Fruit fly (Drosophila melanogaster) whole organism, wandering third instar larva: ENCODE measurements around the gene raskol.

Experiments
- Abd-B ChIP-seq: fragments of >200 bp; optimal IDR thresholded peaks from 2 replicates; lab custom pipeline; 2017; ENCODE audit warnings: missing biosample characterization, missing genetic modification characterization
- CG32264 ChIP-seq: fragments of 200-800 bp; sonication (Bioruptor generic); optimal IDR thresholded peaks from 2 replicates; lab custom pipeline; 2016; ENCODE audit warnings: missing biosample characterization, missing genetic modification characterization
- CG9705 ChIP-seq: fragments of 200-800 bp; sonication (Bioruptor generic); optimal IDR thresholded peaks from 2 replicates; lab custom pipeline; 2018; ENCODE audit warnings: missing biosample characterization, mild to moderate bottlenecking, missing genetic modification characterization
- CrebA ChIP-seq: fragments of 200-800 bp; sonication (Bioruptor generic); optimal IDR thresholded peaks from 2 replicates; lab custom pipeline; 2016; ENCODE audit warnings: missing biosample characterization, mild to moderate bottlenecking, missing genetic modification characterization, borderline replicate concordance
- Dfd ChIP-seq: fragments of >200 bp; optimal IDR thresholded peaks from 2 replicates; lab custom pipeline; 2017; ENCODE audit warnings: missing biosample characterization, missing genetic modification characterization
- Dif ChIP-seq: fragments of 200-275, 200-300 bp; sonication (Bioruptor generic); optimal IDR thresholded peaks from 2 replicates; lab custom pipeline; 2018; ENCODE audit warnings: missing biosample characterization, missing genetic modification characterization; ENCODE audit not compliant: partially characterized antibody
- GATAd ChIP-seq: sonication (Bioruptor generic); optimal IDR thresholded peaks from 2 replicates; lab custom pipeline; 2016; ENCODE audit warnings: missing biosample characterization, missing genetic modification characterization
- HLH106 ChIP-seq: fragments of 200-800 bp; optimal IDR thresholded peaks from 3 replicates; lab custom pipeline; 2019; ENCODE audit warnings: missing biosample characterization, mild to moderate bottlenecking, missing genetic modification characterization, moderate library complexity
- Hnf4 ChIP-seq: fragments of 200-800 bp; sonication (Bioruptor generic); optimal IDR thresholded peaks from 2 replicates; lab custom pipeline; 2016; ENCODE audit warnings: missing biosample characterization, mild to moderate bottlenecking, missing genetic modification characterization
- Jra ChIP-seq: sonication (Bioruptor generic); optimal IDR thresholded peaks from 2 replicates; lab custom pipeline; 2016; ENCODE audit warnings: missing biosample characterization, missing genetic modification characterization
- Myc ChIP-seq: fragments of >200 bp; optimal IDR thresholded peaks from 2 replicates; lab custom pipeline; 2017
- OdsH ChIP-seq: fragments of 200-800 bp; sonication (Bioruptor generic); optimal IDR thresholded peaks from 2 replicates; lab custom pipeline; 2016; ENCODE audit warnings: missing biosample characterization, mild to moderate bottlenecking, missing genetic modification characterization
- Rel ChIP-seq, 2 experiments: fragments of 200-800 bp; sonication (Bioruptor generic) in 1 of 2; optimal IDR thresholded peaks; 2 replicates in 1 of 2; 3 replicates in 1 of 2; lab custom pipeline; 2016 to 2019; ENCODE audit warnings: mild to moderate bottlenecking in 2 of 2, missing biosample characterization in 2 of 2, missing genetic modification characterization in 2 of 2, moderate library complexity in 1 of 2
- Sp1 ChIP-seq: fragments of 200-800 bp; sonication (Bioruptor generic); optimal IDR thresholded peaks from 3 replicates; lab custom pipeline; 2019; ENCODE audit warnings: missing biosample characterization, mild to moderate bottlenecking, missing genetic modification characterization, moderate library complexity
- Vsx2 ChIP-seq: fragments of 200-300, 225-300 bp; sonication (Bioruptor generic); optimal IDR thresholded peaks from 2 replicates; lab custom pipeline; 2018; ENCODE audit warnings: missing biosample characterization, missing genetic modification characterization; ENCODE audit not compliant: partially characterized antibody
- br ChIP-seq: fragments of 200-800 bp; sonication (Bioruptor generic); optimal IDR thresholded peaks from 2 replicates; lab custom pipeline; 2016; ENCODE audit warnings: missing biosample characterization, missing genetic modification characterization
- brk ChIP-seq: fragments of 200-800 bp; sonication (Bioruptor generic); optimal IDR thresholded peaks from 2 replicates; lab custom pipeline; 2016; ENCODE audit warnings: missing biosample characterization, mild to moderate bottlenecking, missing genetic modification characterization
- dl ChIP-seq, 2 experiments: fragments of 175-275, 200-275 bp in 1 of 2; fragments of 200-275 bp in 1 of 2; sonication (Bioruptor generic); optimal IDR thresholded peaks; lab custom pipeline; 2018; ENCODE audit warnings: mild to moderate bottlenecking in 2 of 2, missing biosample characterization in 2 of 2, missing genetic modification characterization in 2 of 2, moderate library complexity in 2 of 2; ENCODE audit not compliant: partially characterized antibody in 2 of 2, insufficient read depth in 1 of 2
- dsf ChIP-seq: sonication (Bioruptor generic); optimal IDR thresholded peaks from 2 replicates; lab custom pipeline; 2016; ENCODE audit warnings: missing biosample characterization, missing genetic modification characterization, borderline replicate concordance
- fru ChIP-seq: fragments of 200-800 bp; sonication (Bioruptor generic); optimal IDR thresholded peaks from 3 replicates; lab custom pipeline; 2016; ENCODE audit warnings: missing biosample characterization, mild to moderate bottlenecking, missing genetic modification characterization
- h ChIP-seq: fragments of 200-800 bp; sonication (Bioruptor generic); optimal IDR thresholded peaks from 3 replicates; lab custom pipeline; 2016; ENCODE audit warnings: missing biosample characterization, mild to moderate bottlenecking, missing genetic modification characterization
- psq ChIP-seq: fragments of 200-800 bp; sonication (Bioruptor generic); optimal IDR thresholded peaks from 3 replicates; lab custom pipeline; 2017; ENCODE audit warnings: missing biosample characterization, mild to moderate bottlenecking, missing genetic modification characterization, moderate library complexity
- rgr ChIP-seq: fragments of 200-800 bp; sonication (Bioruptor generic); optimal IDR thresholded peaks from 3 replicates; lab custom pipeline; 2016; ENCODE audit warnings: missing biosample characterization, mild to moderate bottlenecking, missing genetic modification characterization
- tai ChIP-seq: sonication (Bioruptor generic); optimal IDR thresholded peaks from 2 replicates; lab custom pipeline; 2016; ENCODE audit warnings: missing biosample characterization, missing genetic modification characterization
- usp ChIP-seq: fragments of >200 bp; optimal IDR thresholded peaks from 2 replicates; lab custom pipeline; 2017; ENCODE audit warnings: missing biosample characterization, missing genetic modification characterization

raskol gene

DNA sequence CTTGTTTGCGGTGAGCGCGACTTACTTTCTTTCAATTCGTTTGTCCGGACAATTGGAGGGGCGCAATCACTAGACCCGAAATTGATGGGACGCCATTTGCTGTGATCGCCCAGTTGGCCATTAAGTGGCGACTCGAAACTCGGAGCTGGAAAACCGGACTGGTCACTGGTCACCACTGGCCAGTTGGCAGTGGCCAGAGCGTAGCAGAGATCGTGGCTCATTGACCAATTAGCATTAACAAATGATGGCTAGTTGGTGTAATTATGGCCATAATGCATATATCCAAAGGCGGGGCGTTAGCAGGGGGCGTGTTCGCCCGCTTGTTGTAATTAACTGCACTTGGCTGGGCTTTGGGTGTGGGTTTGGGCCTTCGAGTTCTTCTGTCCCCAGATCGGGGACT is 61.9 kb downstream of the raskol start:
- TF ChIP-seq brk (GFP tag; lab: Kevin White, UChicago) = no peak
- no peak for TF ChIP-seq Hnf4 (GFP tag; lab: Kevin White, UChicago)
- TF ChIP-seq GATAd (GFP tag; lab: Kevin White, UChicago) = no peak
- no peak for TF ChIP-seq h
- TF ChIP-seq Myc (lab: Kevin White, UChicago) = no peak
- no peak for TF ChIP-seq usp (GFP tag; lab: Kevin White, UChicago)
- TF ChIP-seq br (GFP tag; lab: Kevin White, UChicago) = no peak
- no peak for TF ChIP-seq Abd-B (GFP tag; lab: Kevin White, UChicago)
- no peak for TF ChIP-seq rgr (GFP tag; lab: Kevin White, UChicago)
- no peak for TF ChIP-seq CrebA (GFP tag; lab: Kevin White, UChicago)
- TF ChIP-seq Jra (GFP tag; lab: Kevin White, UChicago) = no peak

DNA sequence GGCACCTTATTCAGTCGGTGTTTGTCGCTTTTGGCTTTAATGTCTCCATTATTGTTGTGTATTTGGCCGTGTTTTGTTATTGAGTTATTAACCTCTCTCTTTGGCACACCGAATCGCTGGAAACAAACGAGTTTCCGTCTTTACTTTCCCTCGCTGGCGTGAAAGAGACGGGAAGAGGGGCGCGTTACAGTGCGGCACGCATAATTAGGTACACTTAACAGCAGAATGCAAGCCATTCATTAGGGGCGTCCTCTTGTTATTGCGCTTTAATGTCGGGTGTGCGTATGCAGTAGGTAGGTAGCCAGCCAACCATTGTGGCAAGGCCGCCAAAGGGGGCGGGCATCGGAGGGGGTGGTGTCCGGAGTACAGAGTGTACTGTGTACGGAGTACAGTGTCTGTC is 64.6 kb downstream of the raskol start:
- no peak for TF ChIP-seq CG9705 (GFP tag; lab: Kevin White, UChicago)
- no peak for TF ChIP-seq tai (GFP tag; lab: Kevin White, UChicago)
- TF ChIP-seq dl (GFP tag; optimal IDR thresholded peaks at IDR 0.05; lab: Kevin White, UChicago; ENCODE audit: insufficient read depth in 1 of 2, partially characterized antibody in 2 of 2) = no peak
- peak; percentile 60 for TF ChIP-seq Vsx2 (GFP tag; lab: Kevin White, UChicago)
- TF ChIP-seq, all 38 proteins: peak for 1

DNA sequence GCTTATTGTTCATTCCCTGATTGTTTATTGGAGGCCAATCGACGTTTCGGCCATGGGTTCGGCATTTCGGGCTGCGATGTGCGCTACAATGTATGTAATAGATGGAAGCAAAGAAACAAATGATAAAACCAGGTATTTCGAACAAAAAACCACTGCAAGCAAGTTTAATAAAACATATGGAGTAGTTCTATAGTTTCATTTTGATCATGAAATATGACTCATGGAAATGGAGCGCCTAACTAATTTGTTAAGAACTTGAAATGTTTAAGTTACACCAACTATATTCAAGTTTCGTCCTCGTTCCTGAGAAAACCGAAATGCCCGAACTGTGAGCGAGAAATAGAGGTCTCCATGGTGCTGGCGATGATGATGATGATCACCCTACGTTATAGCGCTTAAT is 70.4 kb downstream of the raskol start:
- TF ChIP-seq fru (GFP tag; lab: Kevin White, UChicago) = no peak
- TF ChIP-seq rgr (GFP tag; lab: Kevin White, UChicago) = no peak
- TF ChIP-seq dsf (GFP tag; lab: Kevin White, UChicago) = no peak
- TF ChIP-seq br (GFP tag; lab: Kevin White, UChicago) = no peak
- TF ChIP-seq Vsx2 (GFP tag; lab: Kevin White, UChicago) = no peak
- TF ChIP-seq CG9705 (GFP tag; lab: Kevin White, UChicago) = no peak
- no peak for TF ChIP-seq Jra (GFP tag; lab: Kevin White, UChicago)
- TF ChIP-seq Dfd = no peak
- no peak for TF ChIP-seq CG32264 (GFP tag; lab: Kevin White, UChicago)
- TF ChIP-seq dl (GFP tag; optimal IDR thresholded peaks at IDR 0.05; lab: Kevin White, UChicago; ENCODE audit: insufficient read depth in 1 of 2, partially characterized antibody in 2 of 2) = no peak
- TF ChIP-seq, all 38 proteins: peak for 0

DNA sequence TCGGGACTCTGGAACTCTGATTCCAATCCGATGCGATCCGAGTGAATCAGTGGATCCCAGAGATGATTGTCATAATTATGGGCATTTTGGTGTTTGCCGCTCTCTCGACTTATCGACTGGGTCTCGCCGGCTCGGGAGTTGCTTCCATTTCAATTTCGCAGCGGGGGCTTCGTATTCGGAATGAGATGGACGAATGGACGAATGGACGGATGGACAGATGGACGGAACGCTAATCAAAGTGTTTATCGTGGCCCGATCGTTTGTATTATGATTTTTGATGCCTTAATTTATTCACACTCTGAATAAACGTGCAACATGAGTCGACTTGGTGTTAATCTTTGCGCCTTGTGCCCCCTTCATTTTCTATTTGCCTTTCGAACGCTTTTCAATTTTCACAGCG is 70.9 kb downstream of the raskol start:
- TF ChIP-seq Rel (GFP tag; optimal IDR thresholded peaks at IDR 0.05; lab: Kevin White, UChicago) = no peak
- TF ChIP-seq Rel (tag; optimal IDR thresholded peaks at IDR 0.05; lab: Kevin White, UChicago) = no peak
- TF ChIP-seq Vsx2 (GFP tag; lab: Kevin White, UChicago) = no peak

DNA sequence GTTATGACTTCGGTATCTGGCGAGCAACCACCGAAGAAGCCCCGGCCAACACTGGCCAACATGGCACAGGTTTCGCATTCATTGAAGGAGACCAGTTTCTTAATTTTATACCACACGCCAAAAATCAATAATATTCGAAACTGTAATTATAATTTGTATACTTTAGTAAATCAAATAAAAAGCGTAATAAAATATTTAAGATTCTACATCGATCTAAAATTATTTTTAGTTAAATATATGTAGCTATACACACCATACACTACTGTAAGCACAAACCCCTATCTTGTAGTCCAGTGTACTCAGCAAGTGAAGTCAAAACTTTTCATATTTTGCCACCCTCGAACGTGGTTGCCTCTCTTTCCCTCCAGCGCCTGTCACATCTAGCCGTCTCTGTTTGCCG is 72.1 kb downstream of the raskol start:
- TF ChIP-seq fru (GFP tag; lab: Kevin White, UChicago) (no peak), HLH106 (tag; lab: Kevin White, UChicago) (peak; percentile 18), Sp1 (GFP tag; lab: Kevin White, UChicago) (peak; percentile 8)

dm6 chrX:17789413-17790054 is 79.6 kb downstream of the raskol start:
- TF ChIP-seq Dif (GFP tag; lab: Kevin White, UChicago) = no peak
- no peak for TF ChIP-seq dl (GFP tag; optimal IDR thresholded peaks at IDR 0.05; lab: Kevin White, UChicago; ENCODE audit: insufficient read depth in 1 of 2, partially characterized antibody in 2 of 2)
- no peak for TF ChIP-seq OdsH (GFP tag; lab: Kevin White, UChicago)
- peak; percentile 64 for TF ChIP-seq Vsx2 (GFP tag; lab: Kevin White, UChicago)
- no peak for TF ChIP-seq psq (GFP tag; lab: Kevin White, UChicago)
- peak; percentile 31 for TF ChIP-seq Dfd
